Fruit fly (Drosophila melanogaster) whole organism, embryonic: Measurements from ENCODE around the gene CG7685.

Experiments used
- ATbp ChIP-seq: fragments of 200-800 bp; sonication (Bioruptor generic); optimal IDR thresholded peaks from 2 replicates; lab custom pipeline; 2017; ENCODE audit warnings: missing biosample characterization, mild to moderate bottlenecking, missing genetic modification characterization, missing genetic modification reagents
- Atf-2 ChIP-seq: fragments of 200-800 bp; sonication (Bioruptor generic); optimal IDR thresholded peaks from 2 replicates; lab custom pipeline; 2016; ENCODE audit warnings: missing biosample characterization, missing genetic modification characterization
- CG10543 ChIP-seq: fragments of 200-800 bp; sonication (Bioruptor generic); optimal IDR thresholded peaks from 3 replicates; lab custom pipeline; 2017; ENCODE audit warnings: missing biosample characterization, mild to moderate bottlenecking, missing genetic modification characterization, moderate library complexity
- CG11696 ChIP-seq: fragments of 200-800 bp; sonication (Bioruptor generic); IDR thresholded peaks from 2 replicates; pipeline ENCODE4 v1.3.6; 2022; ENCODE audit warnings: missing biosample characterization, missing genetic modification characterization
- CG11723 ChIP-seq: fragments of 200-800 bp; sonication (Bioruptor generic); optimal IDR thresholded peaks from 2 replicates; lab custom pipeline; 2017; ENCODE audit warnings: missing biosample characterization, mild to moderate bottlenecking, missing genetic modification characterization
- CG12155 ChIP-seq: fragments of 200-800 bp; sonication (Bioruptor generic); optimal IDR thresholded peaks from 3 replicates; lab custom pipeline; 2016; ENCODE audit warnings: missing biosample characterization, missing genetic modification characterization
- CG12391 ChIP-seq: fragments of 200-800 bp; sonication (Bioruptor generic); optimal IDR thresholded peaks from 3 replicates; lab custom pipeline; 2018; ENCODE audit warnings: missing biosample characterization, mild to moderate bottlenecking, missing genetic modification characterization, moderate library complexity
- CG12659 ChIP-seq: fragments of 200-800 bp; sonication (Bioruptor generic); optimal IDR thresholded peaks from 3 replicates; lab custom pipeline; 2017; ENCODE audit warnings: mild to moderate bottlenecking, missing biosample characterization, missing genetic modification reagents, missing genetic modification characterization
- CG13775 ChIP-seq: fragments of 200-800 bp; sonication (Bioruptor generic); optimal IDR thresholded peaks from 3 replicates; lab custom pipeline; 2017; ENCODE audit warnings: missing biosample characterization, mild to moderate bottlenecking, missing genetic modification characterization
- CG14014 ChIP-seq: fragments of 200-800 bp; sonication (Bioruptor generic); IDR thresholded peaks from 2 replicates; pipeline ENCODE4 v1.3.6; 2022; ENCODE audit warnings: missing biosample characterization, missing genetic modification characterization
- CG16813 ChIP-seq: fragments of 200-800 bp; sonication (Bioruptor generic); IDR thresholded peaks from 3 replicates; pipeline ENCODE4 v1.3.6; 2022; ENCODE audit warnings: missing biosample characterization, missing genetic modification characterization; ENCODE audit not compliant: partially characterized antibody
- CG16815 ChIP-seq: fragments of 200-800 bp; sonication (Bioruptor generic); optimal IDR thresholded peaks from 3 replicates; lab custom pipeline; 2017; ENCODE audit warnings: missing biosample characterization, mild to moderate bottlenecking, missing genetic modification characterization
- CG16863 ChIP-seq: fragments of 200-800 bp; sonication (Bioruptor generic); optimal IDR thresholded peaks from 3 replicates; lab custom pipeline; 2016; ENCODE audit warnings: missing biosample characterization, missing genetic modification characterization
- CG17186 ChIP-seq: fragments of 200-800 bp; sonication (Bioruptor generic); optimal IDR thresholded peaks from 3 replicates; lab custom pipeline; 2017; ENCODE audit warnings: missing biosample characterization, missing genetic modification reagents, missing genetic modification characterization
- CG17385 ChIP-seq: fragments of 200-800 bp; sonication (Bioruptor generic); optimal IDR thresholded peaks from 3 replicates; lab custom pipeline; 2018; ENCODE audit warnings: missing biosample characterization, mild to moderate bottlenecking, missing genetic modification characterization
- CG17612 ChIP-seq: fragments of 200-800 bp; sonication (Bioruptor generic); IDR thresholded peaks from 2 replicates; pipeline ENCODE4 v1.3.6; 2022; ENCODE audit warnings: missing biosample characterization, missing genetic modification characterization
- CG3838 ChIP-seq: fragments of 200-800 bp; sonication (Bioruptor generic); optimal IDR thresholded peaks from 3 replicates; lab custom pipeline; 2016; ENCODE audit warnings: missing biosample characterization, missing genetic modification characterization
- CG3995 ChIP-seq: fragments of 200-800 bp; sonication (Bioruptor generic); optimal IDR thresholded peaks from 3 replicates; lab custom pipeline; 2016; ENCODE audit warnings: missing biosample characterization, missing genetic modification characterization
- CG4404 ChIP-seq: fragments of 200-800 bp; sonication (Bioruptor generic); IDR thresholded peaks from 2 replicates; pipeline ENCODE4 v1.3.6; 2022; ENCODE audit warnings: missing biosample characterization, missing genetic modification characterization
- CG6791 ChIP-seq: fragments of 200-800 bp; sonication (Bioruptor generic); IDR thresholded peaks from 3 replicates; pipeline ENCODE4 v1.3.6; 2022; ENCODE audit warnings: missing biosample characterization, missing genetic modification characterization; ENCODE audit not compliant: partially characterized antibody
- CG6813 ChIP-seq: fragments of 200-800 bp; sonication (Bioruptor generic); optimal IDR thresholded peaks from 2 replicates; lab custom pipeline; 2017; ENCODE audit warnings: missing biosample characterization, missing genetic modification characterization, mild to moderate bottlenecking, moderate library complexity, missing genetic modification reagents
- CG7357 ChIP-seq: fragments of 200-800 bp; sonication (Bioruptor generic); IDR thresholded peaks from 3 replicates; pipeline ENCODE4 v1.3.6; 2022; ENCODE audit warnings: missing biosample characterization, missing genetic modification characterization
- CG9437 ChIP-seq: fragments of 200-800 bp; sonication (Bioruptor generic); optimal IDR thresholded peaks from 2 replicates; lab custom pipeline; 2018; ENCODE audit warnings: missing biosample characterization, mild to moderate bottlenecking, missing genetic modification characterization
- CG9876 ChIP-seq: fragments of 200-800 bp; sonication (Bioruptor generic); optimal IDR thresholded peaks from 2 replicates; lab custom pipeline; 2016; ENCODE audit warnings: missing biosample characterization, missing genetic modification characterization
- Chrac-16 ChIP-seq: fragments of 200-800 bp; sonication (Bioruptor generic); optimal IDR thresholded peaks from 3 replicates; lab custom pipeline; 2016; ENCODE audit warnings: missing biosample characterization, missing genetic modification characterization
- Eip74EF ChIP-seq, 2 experiments: fragments of 200-800 bp in 1 of 2; fragments of >200 bp in 1 of 2; sonication (Bioruptor generic) in 1 of 2; optimal IDR thresholded peaks; 2 replicates each; lab custom pipeline; 2017 to 2019; ENCODE audit warnings: missing biosample characterization in 2 of 2, missing genetic modification characterization in 2 of 2, mild to moderate bottlenecking in 1 of 2, moderate library complexity in 1 of 2
- HLH3B ChIP-seq: fragments of 200-800 bp; sonication (Bioruptor generic); IDR thresholded peaks from 2 replicates; pipeline ENCODE4 v1.3.6; 2022; ENCODE audit warnings: missing biosample characterization, missing genetic modification characterization
- Hr51 ChIP-seq, 2 experiments: fragments of 200-800 bp; sonication (Bioruptor generic); optimal IDR thresholded peaks; 2 replicates in 1 of 2; 3 replicates in 1 of 2; lab custom pipeline; 2016 to 2018; ENCODE audit warnings: missing biosample characterization in 2 of 2, missing genetic modification characterization in 2 of 2, mild to moderate bottlenecking in 1 of 2, moderate library complexity in 1 of 2
- Tbp ChIP-seq: fragments of >200 bp; optimal IDR thresholded peaks from 2 replicates; lab custom pipeline; 2018; ENCODE audit warnings: missing biosample characterization, missing genetic modification characterization
- Xrp1 ChIP-seq: fragments of 200-800 bp; sonication (Bioruptor generic); IDR thresholded peaks from 2 replicates; pipeline ENCODE4 v1.3.6; 2022; ENCODE audit warnings: missing biosample characterization, missing genetic modification characterization
- ac ChIP-seq: fragments of 200-800 bp; sonication (Bioruptor generic); optimal IDR thresholded peaks from 3 replicates; lab custom pipeline; 2017; ENCODE audit warnings: missing biosample characterization, mild to moderate bottlenecking, missing genetic modification characterization
- bowl ChIP-seq: fragments of 200-800 bp; sonication (Bioruptor generic); IDR thresholded peaks from 2 replicates; pipeline ENCODE4 v1.3.6; 2022; ENCODE audit warnings: missing biosample characterization, missing genetic modification characterization
- chm ChIP-seq: fragments of 200-800 bp; sonication (Bioruptor generic); IDR thresholded peaks from 2 replicates; pipeline ENCODE4 v1.3.6; 2022; ENCODE audit warnings: missing biosample characterization, missing genetic modification characterization
- dan ChIP-seq: fragments of 200-800 bp; sonication (Bioruptor generic); IDR thresholded peaks from 2 replicates; pipeline ENCODE4 v1.3.6; 2022; ENCODE audit warnings: missing biosample characterization, missing genetic modification characterization
- dimm ChIP-seq: fragments of 200-800 bp; sonication (Bioruptor generic); IDR thresholded peaks from 2 replicates; pipeline ENCODE4 v1.3.6; 2022; ENCODE audit warnings: missing biosample characterization, missing genetic modification characterization
- ewg ChIP-seq: fragments of 200-800 bp; sonication (Bioruptor generic); optimal IDR thresholded peaks from 3 replicates; lab custom pipeline; 2017; ENCODE audit warnings: mild to moderate bottlenecking, missing biosample characterization, missing genetic modification reagents, missing genetic modification characterization
- gcm ChIP-seq: fragments of 200-800 bp; sonication (Bioruptor generic); optimal IDR thresholded peaks from 2 replicates; lab custom pipeline; 2019; ENCODE audit warnings: missing biosample characterization, mild to moderate bottlenecking, missing genetic modification characterization, moderate library complexity
- gem ChIP-seq: fragments of 200-800 bp; sonication (Bioruptor generic); optimal IDR thresholded peaks from 2 replicates; lab custom pipeline; 2019; ENCODE audit warnings: missing biosample characterization, mild to moderate bottlenecking, missing genetic modification characterization, moderate library complexity
- kah ChIP-seq: fragments of 200-800 bp; sonication (Bioruptor generic); optimal IDR thresholded peaks from 2 replicates; lab custom pipeline; 2018; ENCODE audit warnings: missing biosample characterization, mild to moderate bottlenecking, missing genetic modification characterization
- lmd ChIP-seq: fragments of 200-800 bp; sonication (Bioruptor generic); IDR thresholded peaks from 2 replicates; pipeline ENCODE4 v1.3.6; 2022; ENCODE audit warnings: missing biosample characterization, missing genetic modification characterization
- p53 ChIP-seq: fragments of 200-800 bp; sonication (Bioruptor generic); optimal IDR thresholded peaks from 2 replicates; lab custom pipeline; 2016; ENCODE audit warnings: missing biosample characterization, missing genetic modification characterization
- pum ChIP-seq: fragments of 200-800 bp; sonication (Bioruptor generic); optimal IDR thresholded peaks from 2 replicates; lab custom pipeline; 2016; ENCODE audit warnings: missing biosample characterization, missing genetic modification characterization
- ranshi ChIP-seq: fragments of 200-800 bp; sonication (Bioruptor generic); IDR thresholded peaks from 2 replicates; pipeline ENCODE4 v1.3.6; 2022; ENCODE audit warnings: missing biosample characterization, missing genetic modification characterization
- sens-2 ChIP-seq: fragments of 200-800 bp; sonication (Bioruptor generic); IDR thresholded peaks from 2 replicates; pipeline ENCODE4 v1.3.6; 2022; ENCODE audit warnings: missing biosample characterization, missing genetic modification characterization
- seq ChIP-seq: fragments of 200-800 bp; sonication (Bioruptor generic); IDR thresholded peaks from 2 replicates; pipeline ENCODE4 v1.3.6; 2022; ENCODE audit warnings: missing biosample characterization, missing genetic modification characterization
- slp2 ChIP-seq: fragments of 200-800 bp; sonication (Bioruptor generic); optimal IDR thresholded peaks from 2 replicates; lab custom pipeline; 2016; ENCODE audit warnings: missing biosample characterization, missing genetic modification characterization
- so ChIP-seq: fragments of 200-800 bp; sonication (Bioruptor generic); IDR thresholded peaks from 3 replicates; pipeline ENCODE4 v1.3.6; 2022; ENCODE audit warnings: missing biosample characterization, missing genetic modification characterization
- tio ChIP-seq: fragments of 200-800 bp; sonication (Bioruptor generic); optimal IDR thresholded peaks from 2 replicates; lab custom pipeline; 2017; ENCODE audit warnings: missing biosample characterization, missing genetic modification characterization, inconsistent platforms
- toy ChIP-seq: fragments of 200-800 bp; sonication (Bioruptor generic); IDR thresholded peaks from 2 replicates; pipeline ENCODE4 v1.3.6; 2022; ENCODE audit warnings: missing biosample characterization, missing genetic modification characterization

The CG7685 gene

dm6 chr3R:18438827-18439717 is 34.3 kb downstream of the CG7685 start (continued):
- TF ChIP-seq dimm (GFP tag; lab: Robert Waterston, UW) (no peak), bowl (GFP tag; lab: Robert Waterston, UW) (no peak), CG17612 (no peak), slp2 (GFP tag; lab: Kevin White, UChicago) (peak; percentile 9), CG7357 (0 out of 3 replicates have a peak, but pooled peaks have one; percentile 31), CG3838 (peak; percentile 43), CG4404 (GFP tag; lab: Robert Waterston, UW) (no peak), Chrac-16 (peak; percentile 25), CG9437 (GFP tag; lab: Kevin White, UChicago) (peak; percentile 39), Hr51 (GFP tag; optimal IDR thresholded peaks at IDR 0.05; lab: Kevin White, UChicago) (peak in 1 of 2 experiments; percentile 69), Atf-2 (GFP tag; lab: Kevin White, UChicago) (no peak), tio (GFP tag; lab: Kevin White, UChicago) (peak; percentile 21), CG10543 (GFP tag; lab: Kevin White, UChicago) (peak; percentile 81), gem (peak; percentile 77), CG6813 (GFP tag; lab: Kevin White, UChicago) (peak; percentile 64), seq (GFP tag; lab: Robert Waterston, UW) (peak; percentile 56), CG12391 (peak; percentile 52), sens-2 (GFP tag; lab: Robert Waterston, UW) (no peak), HLH3B (peak; percentile 36; the same call in 1 of the 2 replicates), toy (no peak), chm (GFP tag; lab: Robert Waterston, UW) (no peak), CG16863 (GFP tag; lab: Kevin White, UChicago) (peak; percentile 24), CG14014 (GFP tag; lab: Robert Waterston, UW) (peak; percentile 64), CG3995 (GFP tag; lab: Kevin White, UChicago) (no peak), ewg (GFP tag; lab: Kevin White, UChicago) (no peak), CG11723 (GFP tag; lab: Kevin White, UChicago) (peak; percentile 44), ac (no peak), CG11696 (GFP tag; lab: Robert Waterston, UW) (no peak), CG6791 (no peak), CG17385 (GFP tag; lab: Kevin White, UChicago) (peak; percentile 22), CG16813 (GFP tag; lab: Robert Waterston, UW) (no peak), CG13775 (GFP tag; lab: Kevin White, UChicago) (peak; percentile 13), CG12659 (GFP tag; lab: Kevin White, UChicago) (peak; percentile 50), ATbp (peak; percentile 79), dan (no peak), p53 (GFP tag; lab: Kevin White, UChicago) (peak; percentile 39), ranshi (GFP tag; lab: Robert Waterston, UW) (peak; percentile 30; the same call in 1 of the 2 replicates), CG17186 (GFP tag; lab: Kevin White, UChicago) (no peak), pum (GFP tag; lab: Kevin White, UChicago) (no peak), Eip74EF (GFP tag; optimal IDR thresholded peaks at IDR 0.05; lab: Kevin White, UChicago) (no peak), CG16815 (GFP tag; lab: Kevin White, UChicago) (no peak), Xrp1 (GFP tag; lab: Robert Waterston, UW) (peak; percentile 70), lmd (no peak; the same call in 1 of the 2 replicates), kah (GFP tag; lab: Kevin White, UChicago) (no peak), gcm (GFP tag; lab: Kevin White, UChicago) (no peak), CG9876 (GFP tag; lab: Kevin White, UChicago) (peak; percentile 33), so (GFP tag; lab: Robert Waterston, UW) (peak; percentile 66; the same call in 1 of the 3 replicates), Tbp (no peak), CG12155 (GFP tag; lab: Kevin White, UChicago) (peak; percentile 37)
